Worm (Caenorhabditis elegans) whole organism, L3 larva: ENCODE measurements around the gene cnc-5.
A peak's percentile ranks its signal among the peaks of the same experiment; 100 is the strongest.

Source experiments
- ama-1 ChIP-seq: fragments of 150-350 bp; optimal IDR thresholded peaks from 2 replicates; lab custom pipeline; 2018
- ceh-16 ChIP-seq: sonication (generic microtip); optimal IDR thresholded peaks from 2 replicates; lab custom pipeline; 2017; ENCODE audit warnings: missing biosample characterization, missing genetic modification characterization
- ceh-28 ChIP-seq: fragments of 150-350 bp; optimal IDR thresholded peaks from 2 replicates; lab custom pipeline; 2014; ENCODE audit warnings: missing biosample characterization, missing genetic modification reagents, missing genetic modification characterization

The cnc-5 gene

ce11 chrV:1494469-1494868 is 49.3 kb downstream of the cnc-5 start, which contains the start of gene spig-7:
Gene spig-7, plus strand, starts transcription at chrV:1494769.
- TF ChIP-seq ama-1 (lab: Kevin White, UChicago) = no peak
- TF ChIP-seq, all 47 proteins: peak for 0

- TF ChIP-seq ceh-28 (tag; lab: Kevin White, UChicago) = peak; percentile 15
- no peak for TF ChIP-seq ceh-16
- TF ChIP-seq, all 47 proteins: peak for 1
Measured at ce11 chrV:1495334-1495733, 50.2 kb downstream of the cnc-5 start, which contains the start of gene C38C3.3. Gene C38C3.3, plus strand, starts transcription at chrV:1495634.
